Fruit fly (Drosophila melanogaster): Measurements from ENCODE around the gene Gr64c.

The Gr64c gene

DNA sequence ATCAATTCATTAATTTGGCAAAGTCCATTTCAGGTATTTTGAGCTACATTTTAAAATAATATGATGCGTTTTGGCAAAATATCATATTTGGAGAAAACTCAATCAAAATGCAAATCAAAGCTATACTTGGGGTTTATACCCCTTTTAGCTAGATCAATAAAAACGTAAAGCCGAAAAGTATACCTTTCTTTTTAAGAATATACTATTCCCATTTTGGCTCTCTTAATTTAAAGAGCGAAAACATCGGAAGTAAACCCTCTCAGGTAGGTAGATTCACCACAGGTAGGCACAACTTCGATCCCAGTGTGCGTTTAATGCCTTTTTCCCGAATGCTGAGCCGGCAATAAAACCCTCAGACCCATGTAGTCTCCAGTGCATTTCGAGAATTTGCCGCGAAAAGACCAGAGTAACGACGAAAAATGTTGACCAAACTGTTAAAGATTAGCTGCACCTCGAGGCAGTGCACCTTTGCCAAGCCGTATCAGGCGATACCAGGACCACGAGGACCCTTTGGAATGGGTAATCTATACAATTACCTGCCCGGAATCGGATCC, 33.6 kb downstream of the Gr64c start, which contains the start of gene dib:
TSS of gene dib (plus strand) at position 372 of the 554 bp plus-strand sequence.
- no peak for TF ChIP-seq CG33017 (tag; optimal IDR thresholded peaks at IDR 0.05)
- TF ChIP-seq tj (GFP tag; optimal IDR thresholded peaks at IDR 0.05): peak; percentile 91
- TF ChIP-seq Clk (GFP tag; optimal IDR thresholded peaks at IDR 0.05): no peak
- peak; percentile 73 for TF ChIP-seq pad (GFP tag; optimal IDR thresholded peaks at IDR 0.05)
- TF ChIP-seq Hr96 (GFP tag; optimal IDR thresholded peaks at IDR 0.05): no peak
- TF ChIP-seq CG11617 (GFP tag; optimal IDR thresholded peaks at IDR 0.05): no peak
- peak; percentile 47 for TF ChIP-seq bab1 (GFP tag; optimal IDR thresholded peaks at IDR 0.05)

DNA sequence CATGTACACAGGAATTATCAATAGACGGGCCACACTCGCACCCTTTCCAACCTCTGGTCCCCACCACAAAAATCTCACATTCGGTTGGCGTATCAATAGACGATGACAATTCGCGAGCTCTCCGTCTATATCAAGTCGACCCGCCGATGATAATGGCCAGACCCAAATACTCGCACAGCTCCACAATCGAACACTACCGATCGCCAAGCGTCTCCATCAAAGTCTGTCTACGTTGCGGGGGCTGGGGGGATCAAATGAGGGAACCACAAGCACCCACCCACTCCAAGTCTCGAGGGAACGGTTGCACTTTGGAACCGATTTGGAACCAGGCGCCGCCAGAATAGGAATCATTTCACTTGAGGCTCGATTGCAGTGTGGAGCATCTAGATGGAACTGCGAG, 40.0 kb downstream of the Gr64c start:
- peak; percentile 26 for TF ChIP-seq Hr96 (GFP tag; optimal IDR thresholded peaks at IDR 0.05)
- no peak for TF ChIP-seq CG5204 (GFP tag; optimal IDR thresholded peaks at IDR 0.05)
- peak; percentile 88 for TF ChIP-seq cic (GFP tag; optimal IDR thresholded peaks at IDR 0.05)
- TF ChIP-seq kay (GFP tag; ENCODE audit: borderline replicate concordance): peak; percentile 82
- peak; percentile 61 for TF ChIP-seq Mnt (GFP tag; optimal IDR thresholded peaks at IDR 0.05)
- no peak for TF ChIP-seq CG11617 (GFP tag; optimal IDR thresholded peaks at IDR 0.05)
- no peak for TF ChIP-seq CG7101 (tag; optimal IDR thresholded peaks at IDR 0.05)
- TF ChIP-seq CG7045 (GFP tag; optimal IDR thresholded peaks at IDR 0.05): no peak
- TF ChIP-seq tj (GFP tag; optimal IDR thresholded peaks at IDR 0.05): no peak
- peak; percentile 0 for TF ChIP-seq toe (GFP tag; optimal IDR thresholded peaks at IDR 0.05)
- TF ChIP-seq ovo (GFP tag; optimal IDR thresholded peaks at IDR 0.05): no peak
- no peak for TF ChIP-seq CG33017 (tag; optimal IDR thresholded peaks at IDR 0.05)
- TF ChIP-seq CG12768 (GFP tag; optimal IDR thresholded peaks at IDR 0.05): peak; percentile 83
- no peak for TF ChIP-seq Clk (GFP tag; optimal IDR thresholded peaks at IDR 0.05)

DNA sequence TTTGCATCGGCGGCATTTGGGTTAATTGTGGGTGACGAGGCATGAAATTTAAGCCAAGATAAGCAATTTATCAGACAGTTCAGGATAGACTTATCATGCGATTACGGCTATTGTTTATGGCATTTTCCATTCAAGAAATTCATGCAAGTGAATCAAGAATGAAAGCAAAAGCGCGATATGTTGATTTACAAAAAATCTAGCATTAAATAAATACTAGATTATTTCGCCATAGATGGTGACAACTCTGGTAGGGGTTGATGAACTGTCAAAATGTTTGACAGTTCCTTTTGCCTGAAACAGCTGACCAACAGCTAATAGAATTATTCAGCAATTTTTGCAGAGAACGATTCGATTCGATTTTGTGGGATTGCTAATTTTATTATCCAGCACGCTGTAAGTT, 40.7 kb downstream of the Gr64c start, which contains the start of gene CG32259:
TSS of gene CG32259 (plus strand) at position 301 of the 400 bp plus-strand sequence.
- peak; percentile 42 for TF ChIP-seq CG14711 (tag; optimal IDR thresholded peaks at IDR 0.05)
- TF ChIP-seq tj (GFP tag; optimal IDR thresholded peaks at IDR 0.05): peak; percentile 83
- TF ChIP-seq pad (GFP tag; optimal IDR thresholded peaks at IDR 0.05): no peak
- no peak for TF ChIP-seq CG7045 (GFP tag; optimal IDR thresholded peaks at IDR 0.05)
- peak; percentile 33 for TF ChIP-seq kay (GFP tag; ENCODE audit: borderline replicate concordance)
- TF ChIP-seq ovo (GFP tag; optimal IDR thresholded peaks at IDR 0.05): no peak

DNA sequence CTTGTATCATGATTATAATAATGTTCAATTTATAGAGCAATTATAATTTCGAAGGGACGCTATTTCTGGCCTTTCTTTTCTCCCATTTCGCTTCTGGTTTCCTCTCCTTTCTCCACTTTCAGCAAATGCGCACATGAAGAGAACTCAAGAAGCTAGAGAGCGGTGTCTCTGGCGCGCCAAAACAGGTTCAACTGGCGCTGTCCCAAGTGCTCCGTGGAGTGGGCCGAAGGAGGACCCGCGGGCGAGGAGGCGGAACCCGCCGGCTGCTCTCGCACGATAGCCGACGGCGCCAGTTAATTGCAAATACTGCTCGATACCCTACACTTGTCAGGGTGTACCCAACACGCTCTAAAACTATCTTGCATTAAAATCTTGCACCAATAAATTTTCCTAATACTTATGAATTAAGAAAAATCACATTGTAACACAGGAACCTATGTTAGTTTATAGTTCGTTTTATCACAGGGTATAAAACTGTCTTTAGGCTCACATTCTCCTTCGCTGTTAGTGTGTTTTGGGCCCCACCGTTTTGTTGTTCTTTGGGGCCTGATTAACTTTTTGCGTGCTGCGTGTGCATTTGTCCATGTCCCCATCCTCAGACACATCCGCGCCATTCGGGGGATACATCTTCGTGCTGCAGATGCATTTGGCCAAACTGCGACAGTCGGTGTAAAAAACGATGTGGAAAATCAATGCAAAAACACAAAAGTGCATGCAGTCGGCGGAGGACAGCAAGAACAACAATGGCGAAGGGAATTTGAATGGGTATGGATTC, 42.0 kb downstream of the Gr64c start:
- peak; percentile 76 for TF ChIP-seq CG14711 (tag; optimal IDR thresholded peaks at IDR 0.05)
- no peak for TF ChIP-seq ovo (GFP tag; optimal IDR thresholded peaks at IDR 0.05)
- TF ChIP-seq cic (GFP tag; optimal IDR thresholded peaks at IDR 0.05): peak; percentile 1
- TF ChIP-seq CG33017 (tag; optimal IDR thresholded peaks at IDR 0.05): peak; percentile 81
- TF ChIP-seq CG7101 (tag; optimal IDR thresholded peaks at IDR 0.05): peak; percentile 82
- peak; percentile 19 for TF ChIP-seq Hr96 (GFP tag; optimal IDR thresholded peaks at IDR 0.05)
- no peak for TF ChIP-seq Crg-1 (GFP tag; optimal IDR thresholded peaks at IDR 0.05)
- TF ChIP-seq CG12768 (GFP tag; optimal IDR thresholded peaks at IDR 0.05): peak; percentile 74
- TF ChIP-seq bab1 (GFP tag; optimal IDR thresholded peaks at IDR 0.05): peak; percentile 47
- TF ChIP-seq tj (GFP tag; optimal IDR thresholded peaks at IDR 0.05): peak; percentile 17
- TF ChIP-seq kay (GFP tag; ENCODE audit: borderline replicate concordance): peak; percentile 26

DNA sequence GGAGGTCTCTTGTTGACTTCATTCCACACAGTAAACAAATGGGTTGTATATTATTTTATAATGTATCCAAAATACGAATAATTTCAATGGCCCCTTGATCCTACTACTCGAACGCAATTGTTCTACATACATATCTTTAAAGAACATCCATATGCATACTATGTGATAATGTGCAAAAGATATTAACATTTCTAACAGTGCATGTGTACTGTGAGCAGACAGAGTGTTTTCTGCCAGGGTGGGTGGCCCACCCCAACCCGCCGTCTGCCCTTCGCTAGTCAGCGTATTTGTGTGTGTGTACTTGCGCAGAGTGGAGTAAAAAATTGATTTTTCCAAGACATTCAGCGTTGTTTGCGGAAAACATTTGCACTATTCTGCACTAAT, 42.6 kb downstream of the Gr64c start:
- TF ChIP-seq CG5204 (GFP tag; optimal IDR thresholded peaks at IDR 0.05) (peak; percentile 82), kay (GFP tag; ENCODE audit: borderline replicate concordance) (no peak), CG7045 (GFP tag; optimal IDR thresholded peaks at IDR 0.05) (peak; percentile 66), Crg-1 (GFP tag; optimal IDR thresholded peaks at IDR 0.05) (peak; percentile 1), CG1620 (GFP tag; optimal IDR thresholded peaks at IDR 0.05) (peak; percentile 9), bab1 (GFP tag; optimal IDR thresholded peaks at IDR 0.05) (no peak), cic (GFP tag; optimal IDR thresholded peaks at IDR 0.05) (no peak), Clk (GFP tag; optimal IDR thresholded peaks at IDR 0.05) (peak; percentile 41), CG12768 (GFP tag; optimal IDR thresholded peaks at IDR 0.05) (peak; percentile 43), Mnt (GFP tag; optimal IDR thresholded peaks at IDR 0.05) (no peak), pad (GFP tag; optimal IDR thresholded peaks at IDR 0.05) (no peak), CG33017 (tag; optimal IDR thresholded peaks at IDR 0.05) (peak; percentile 22), cnc (optimal IDR thresholded peaks at IDR 0.05) (no peak), ovo (GFP tag; optimal IDR thresholded peaks at IDR 0.05) (no peak), CG11617 (GFP tag; optimal IDR thresholded peaks at IDR 0.05) (peak; percentile 10), tj (GFP tag; optimal IDR thresholded peaks at IDR 0.05) (no peak), Hr96 (GFP tag; optimal IDR thresholded peaks at IDR 0.05) (no peak), CG14711 (tag; optimal IDR thresholded peaks at IDR 0.05) (peak; percentile 72), CG7101 (tag; optimal IDR thresholded peaks at IDR 0.05) (peak; percentile 52), toe (GFP tag; optimal IDR thresholded peaks at IDR 0.05) (peak; percentile 72)

DNA sequence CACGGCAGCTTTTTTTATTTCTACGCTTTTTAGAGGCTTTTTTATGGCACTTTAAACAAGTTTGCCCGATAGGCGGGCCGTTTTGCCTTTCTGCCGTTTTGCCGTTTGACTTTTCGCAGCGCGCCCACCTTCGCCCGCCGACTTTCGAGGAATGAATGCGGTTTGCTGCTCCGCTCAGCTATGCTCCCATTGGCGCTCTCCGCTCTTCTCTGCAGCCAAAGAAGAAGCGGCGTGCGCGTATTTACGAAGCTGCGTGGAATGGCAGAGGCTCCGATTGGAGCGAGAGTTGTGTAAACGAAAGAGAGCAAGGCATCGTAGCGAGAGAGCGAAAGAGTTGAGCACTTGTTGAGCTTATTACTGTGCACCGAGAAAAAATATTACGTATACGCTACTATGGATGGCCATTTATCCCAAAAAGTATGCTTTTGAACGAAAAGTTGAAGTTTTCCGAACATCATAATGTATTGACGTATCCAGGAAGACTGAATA, 43.2 kb downstream of the Gr64c start, which contains the start of gene wit:
TSS of gene wit (minus strand) at position 157 of the 489 bp plus-strand sequence.
- TF ChIP-seq Mnt (GFP tag; optimal IDR thresholded peaks at IDR 0.05) (peak; percentile 83), CG7045 (GFP tag; optimal IDR thresholded peaks at IDR 0.05) (peak; percentile 9), CG7101 (tag; optimal IDR thresholded peaks at IDR 0.05) (peak; percentile 42), Clk (GFP tag; optimal IDR thresholded peaks at IDR 0.05) (peak; percentile 48), CG11617 (GFP tag; optimal IDR thresholded peaks at IDR 0.05) (no peak), ovo (GFP tag; optimal IDR thresholded peaks at IDR 0.05) (peak; percentile 15), CG33017 (tag; optimal IDR thresholded peaks at IDR 0.05) (peak; percentile 75), Hr96 (GFP tag; optimal IDR thresholded peaks at IDR 0.05) (peak; percentile 31), toe (GFP tag; optimal IDR thresholded peaks at IDR 0.05) (no peak), tj (GFP tag; optimal IDR thresholded peaks at IDR 0.05) (peak; percentile 73), kay (GFP tag; ENCODE audit: borderline replicate concordance) (no peak), CG14711 (tag; optimal IDR thresholded peaks at IDR 0.05) (peak; percentile 14), cnc (optimal IDR thresholded peaks at IDR 0.05) (no peak), pad (GFP tag; optimal IDR thresholded peaks at IDR 0.05) (no peak), CG1620 (GFP tag; optimal IDR thresholded peaks at IDR 0.05) (no peak), Crg-1 (GFP tag; optimal IDR thresholded peaks at IDR 0.05) (no peak), CG5204 (GFP tag; optimal IDR thresholded peaks at IDR 0.05) (no peak), bab1 (GFP tag; optimal IDR thresholded peaks at IDR 0.05) (peak; percentile 32), CG12768 (GFP tag; optimal IDR thresholded peaks at IDR 0.05) (peak; percentile 58), cic (GFP tag; optimal IDR thresholded peaks at IDR 0.05) (peak; percentile 34)
